Worm (Caenorhabditis elegans) whole organism, mixed stage, embryonic: ENCODE data around the gene F59B2.3.

Experiments
- ces-1 ChIP-seq: fragments of 150-350 bp; optimal IDR thresholded peaks from 2 replicates; lab custom pipeline; 2014; ENCODE audit warnings: missing biosample characterization, missing genetic modification reagents, missing genetic modification characterization
- nhr-28 ChIP-seq: fragments of 150-350 bp; optimal IDR thresholded peaks from 2 replicates; lab custom pipeline; 2014; ENCODE audit warnings: missing biosample characterization, missing genetic modification characterization
- pha-4 ChIP-seq: fragments of 150-350 bp; optimal IDR thresholded peaks from 2 replicates; lab custom pipeline; 2018; ENCODE audit warnings: missing biosample characterization, missing genetic modification reagents, missing genetic modification characterization
- snpc-4 ChIP-seq: fragments of 150-350 bp; optimal IDR thresholded peaks from 2 replicates; lab custom pipeline; 2014; ENCODE audit warnings: missing biosample characterization, missing genetic modification characterization

DNA sequence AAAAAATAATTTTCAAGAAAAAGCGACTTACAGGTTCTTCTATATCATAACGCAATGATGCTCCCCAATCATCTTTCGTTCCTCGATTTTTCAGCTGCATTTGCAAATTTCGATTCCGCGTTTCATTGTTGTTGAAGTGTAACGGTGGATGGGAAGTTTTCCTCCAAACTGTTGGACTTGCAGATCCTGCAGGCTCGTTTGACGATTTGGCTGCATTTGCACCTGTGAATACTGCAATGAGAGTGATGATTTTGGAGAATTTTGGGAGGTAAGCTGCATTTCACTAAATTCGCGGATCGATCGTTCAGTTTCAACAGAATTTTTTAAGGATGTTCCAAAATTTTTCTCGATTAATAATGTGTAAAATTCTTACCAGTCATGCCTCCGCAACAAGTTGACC is 18.7 kb downstream of the F59B2.3 start:
- TF ChIP-seq pha-4 (tag; lab: Kevin White, UChicago) (no peak), snpc-4 (no peak), ces-1 (GFP tag; lab: Kevin White, UChicago) (no peak), nhr-28 (tag; lab: Kevin White, UChicago) (no peak)
